Worm (Caenorhabditis elegans): ENCODE measurements around the gene F19H8.2.

The F19H8.2 gene

DNA sequence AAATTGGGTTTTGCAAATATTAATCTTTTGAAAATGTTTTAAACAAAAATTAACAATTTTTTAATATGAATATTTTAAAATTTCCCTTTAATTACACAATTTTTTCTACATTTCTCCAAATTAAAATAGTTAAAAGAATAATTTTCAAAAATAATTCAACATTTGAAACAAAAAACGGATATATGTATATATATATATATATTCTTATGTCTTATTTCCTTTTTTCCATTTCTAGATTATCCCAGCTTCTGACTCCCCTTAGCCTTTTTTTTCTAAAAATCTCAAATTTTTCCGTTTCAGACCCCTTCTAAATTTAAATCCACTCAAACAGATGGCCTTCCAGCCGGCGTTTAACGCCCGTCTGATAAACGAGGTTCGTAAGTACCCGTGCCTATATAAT lies 32.4 kb downstream of the F19H8.2 start, which contains the start of gene madf-5:
Gene madf-5 (plus strand): TSS at position 301 of the 400 bp plus-strand sequence.
- TF ChIP-seq tlp-1 (tag; optimal IDR thresholded peaks at IDR 0.05) (no peak), nhr-77 (tag; optimal IDR thresholded peaks at IDR 0.05) (no peak), lin-14 (GFP tag; optimal IDR thresholded peaks at IDR 0.05) (no peak), elt-2 (tag; optimal IDR thresholded peaks at IDR 0.05) (no peak), zip-4 (GFP tag; optimal IDR thresholded peaks at IDR 0.05) (no peak), tbx-2 (tag; optimal IDR thresholded peaks at IDR 0.05) (no peak), fos-1 (tag; optimal IDR thresholded peaks at IDR 0.05) (no peak), elt-3 (tag; optimal IDR thresholded peaks at IDR 0.05) (no peak), efl-3 (GFP tag; optimal IDR thresholded peaks at IDR 0.05) (no peak), snu-23 (GFP tag; optimal IDR thresholded peaks at IDR 0.05) (no peak), nhr-20 (tag; optimal IDR thresholded peaks at IDR 0.05) (no peak), nhr-47 (tag; optimal IDR thresholded peaks at IDR 0.05) (no peak), rnt-1 (tag; optimal IDR thresholded peaks at IDR 0.05) (no peak), ces-1 (GFP tag; optimal IDR thresholded peaks at IDR 0.05) (no peak), swsn-7 (tag; optimal IDR thresholded peaks at IDR 0.05) (no peak), lin-13 (GFP tag; optimal IDR thresholded peaks at IDR 0.05) (no peak), hpl-2 (GFP tag; optimal IDR thresholded peaks at IDR 0.05) (no peak), fkh-4 (tag; optimal IDR thresholded peaks at IDR 0.05; ENCODE audit: borderline replicate concordance) (no peak), ets-5 (GFP tag; IDR thresholded peaks at IDR 0.05) (no peak)

DNA sequence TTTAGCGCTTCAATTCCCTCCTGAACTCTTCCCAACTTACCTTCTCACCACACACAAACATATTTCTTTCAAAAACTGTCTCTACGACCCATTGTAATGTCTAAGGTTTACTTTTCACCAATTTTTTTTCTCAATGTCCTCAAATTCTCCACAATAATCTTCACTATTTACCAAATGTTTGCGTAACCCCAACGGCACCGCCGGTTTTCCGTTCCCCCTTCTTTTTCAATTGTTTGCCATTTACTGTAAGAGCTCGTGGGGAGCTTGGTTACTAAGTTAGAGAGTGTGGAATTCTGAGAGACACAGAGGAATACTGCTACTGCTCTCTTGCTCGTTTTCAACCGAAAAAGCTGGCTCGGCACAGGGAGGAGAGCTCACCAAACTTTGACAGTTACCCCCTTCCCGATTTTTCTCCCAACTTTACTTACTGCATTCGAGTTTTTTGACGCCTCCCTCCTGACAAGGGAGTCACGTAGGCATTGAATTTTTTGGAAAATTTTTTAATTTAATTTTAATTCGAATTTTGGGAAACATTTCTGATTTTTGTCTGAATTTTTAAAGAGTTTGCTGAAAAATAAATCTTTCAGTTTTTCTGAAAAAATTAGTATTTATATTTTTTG lies 35.0 kb downstream of the F19H8.2 start:
- no peak for TF ChIP-seq nhr-84 (tag; optimal IDR thresholded peaks at IDR 0.05)
- TF ChIP-seq ceh-82 (tag; optimal IDR thresholded peaks at IDR 0.05): no peak
- no peak for TF ChIP-seq ets-5 (GFP tag; IDR thresholded peaks at IDR 0.05)
- TF ChIP-seq nhr-85 (tag): no peak
- TF ChIP-seq unc-86 (tag; optimal IDR thresholded peaks at IDR 0.05): no peak
- peak; percentile 71 for TF ChIP-seq nhr-77 (tag; optimal IDR thresholded peaks at IDR 0.05)
- TF ChIP-seq ceh-88 (GFP tag; IDR thresholded peaks at IDR 0.05): no peak
- peak in 1 of 2 experiments; percentile 4 for TF ChIP-seq lsy-2 (tag; optimal IDR thresholded peaks at IDR 0.05)
- TF ChIP-seq pax-3 (tag; optimal IDR thresholded peaks at IDR 0.05): no peak
- TF ChIP-seq efl-1 (optimal IDR thresholded peaks at IDR 0.05): no peak
- TF ChIP-seq efl-1 (GFP tag; optimal IDR thresholded peaks at IDR 0.05 in 1 of 2): peak in 1 of 2 experiments; percentile 91
- no peak for TF ChIP-seq unc-130 (tag; optimal IDR thresholded peaks at IDR 0.05)

DNA sequence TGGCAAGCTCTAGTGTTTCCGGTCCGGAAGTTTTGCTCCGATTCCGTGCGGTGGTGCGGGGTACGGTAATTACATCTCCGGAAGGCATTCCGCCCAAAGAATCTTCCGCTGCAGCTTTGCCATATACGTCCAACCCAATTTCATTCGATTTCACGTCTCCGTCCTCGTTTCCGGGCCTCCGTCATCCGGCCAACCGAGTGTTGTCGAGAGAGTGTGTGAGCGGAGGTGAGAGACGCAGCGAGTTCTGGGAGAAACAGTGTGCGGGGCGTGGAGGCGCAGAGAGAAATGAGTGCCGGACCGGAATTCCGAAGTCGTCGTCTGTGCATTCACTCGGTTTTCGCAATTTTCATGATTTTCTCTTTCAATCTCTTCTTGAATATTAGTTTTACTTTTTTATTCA lies 36.3 kb downstream of the F19H8.2 start:
- TF ChIP-seq nhr-90 (tag; optimal IDR thresholded peaks at IDR 0.05; ENCODE audit: poor library complexity) (no peak), mab-9 (GFP tag; IDR thresholded peaks at IDR 0.05) (no peak), unc-30 (tag; optimal IDR thresholded peaks at IDR 0.05) (no peak), zag-1 (tag; optimal IDR thresholded peaks at IDR 0.05) (no peak), mep-1 (tag; optimal IDR thresholded peaks at IDR 0.05) (no peak), nhr-47 (tag; optimal IDR thresholded peaks at IDR 0.05) (peak; percentile 36), ztf-4 (tag; optimal IDR thresholded peaks at IDR 0.05) (no peak), xbp-1 (tag; optimal IDR thresholded peaks at IDR 0.05) (no peak), lin-14 (GFP tag; optimal IDR thresholded peaks at IDR 0.05) (peak; percentile 83), Y116A8C.19 (tag; optimal IDR thresholded peaks at IDR 0.05; ENCODE audit: borderline replicate concordance) (no peak), tlp-1 (tag; optimal IDR thresholded peaks at IDR 0.05) (no peak), grh-1 (GFP tag; IDR thresholded peaks at IDR 0.05) (no peak), skn-1 (tag; optimal IDR thresholded peaks at IDR 0.05) (peak; percentile 3), nhr-11 (tag; optimal IDR thresholded peaks at IDR 0.05) (no peak), lsy-2 (tag; optimal IDR thresholded peaks at IDR 0.05) (peak; percentile 11 to 33), ceh-63 (GFP tag; optimal IDR thresholded peaks at IDR 0.05) (no peak), fos-1 (tag; optimal IDR thresholded peaks at IDR 0.05) (no peak), ceh-8 (GFP tag; optimal IDR thresholded peaks at IDR 0.05) (no peak), ama-1 (optimal IDR thresholded peaks at IDR 0.05) (no peak), unc-98 (GFP tag; IDR thresholded peaks at IDR 0.05) (no peak), lin-35 (GFP tag; optimal IDR thresholded peaks at IDR 0.05) (no peak), mef-2 (tag; optimal IDR thresholded peaks at IDR 0.05) (no peak), pqm-1 (tag; optimal IDR thresholded peaks at IDR 0.05) (no peak), aha-1 (tag; optimal IDR thresholded peaks at IDR 0.05) (no peak), nhr-84 (tag; optimal IDR thresholded peaks at IDR 0.05) (no peak), ceh-90 (tag; optimal IDR thresholded peaks at IDR 0.05) (no peak), efl-1 (optimal IDR thresholded peaks at IDR 0.05) (peak; percentile 32 to 70), efl-1 (GFP tag; optimal IDR thresholded peaks at IDR 0.05 in 1 of 2) (peak; percentile 9 to 66), unc-62 (GFP tag; optimal IDR thresholded peaks at IDR 0.05) (no peak), dsc-1 (tag; optimal IDR thresholded peaks at IDR 0.05) (no peak)

Data from whole organism, L1 larva.